Worm (Caenorhabditis elegans) whole organism, L1 larva: Measurements from ENCODE around the gene mlt-11.

ENCODE experiments used
- ama-1 ChIP-seq: fragments of 150-350 bp; optimal IDR thresholded peaks from 2 replicates; lab custom pipeline; 2014
- ceh-82 ChIP-seq, 3 experiments: fragments of 150-350 bp in 1 of 3; sonication (generic microtip) in 2 of 3; optimal IDR thresholded peaks; 2 replicates each; lab custom pipeline; 2014 to 2017; ENCODE audit warnings: missing biosample characterization in 3 of 3, missing genetic modification characterization in 3 of 3
- dsc-1 ChIP-seq: sonication (generic microtip); optimal IDR thresholded peaks from 2 replicates; lab custom pipeline; 2016; ENCODE audit warnings: mild to moderate bottlenecking, missing genetic modification characterization, missing compliant biosample characterization
- fos-1 ChIP-seq: fragments of 150-350 bp; optimal IDR thresholded peaks from 2 replicates; lab custom pipeline; 2014; ENCODE audit warnings: missing biosample characterization, missing genetic modification characterization
- hlh-17 ChIP-seq: fragments of 200-800 bp; sonication (Bioruptor generic); optimal IDR thresholded peaks from 2 replicates; lab custom pipeline; 2018; ENCODE audit warnings: missing genetic modification characterization, mild to moderate bottlenecking, missing compliant biosample characterization, moderate library complexity, borderline replicate concordance
- lin-35 ChIP-seq, 2 experiments: fragments of 150-350 bp; optimal IDR thresholded peaks; 2 replicates each; lab custom pipeline; 2014; ENCODE audit warnings: missing biosample characterization in 2 of 2, missing genetic modification characterization in 2 of 2, missing genetic modification reagents in 2 of 2
- nhr-11 ChIP-seq: fragments of 150-350 bp; optimal IDR thresholded peaks from 2 replicates; lab custom pipeline; 2014; ENCODE audit warnings: missing biosample characterization, missing genetic modification characterization
- nhr-77 ChIP-seq: fragments of 150-350 bp; optimal IDR thresholded peaks from 2 replicates; lab custom pipeline; 2014; ENCODE audit warnings: missing biosample characterization, missing genetic modification characterization
- pqm-1 ChIP-seq: sonication (generic microtip); optimal IDR thresholded peaks from 3 replicates; lab custom pipeline; 2017; ENCODE audit warnings: missing biosample characterization, missing genetic modification characterization
- sox-4 ChIP-seq: sonication (generic microtip); optimal IDR thresholded peaks from 2 replicates; lab custom pipeline; 2016; ENCODE audit warnings: missing genetic modification characterization, missing compliant biosample characterization
- unc-130 ChIP-seq: fragments of 150-350 bp; optimal IDR thresholded peaks from 2 replicates; lab custom pipeline; 2017; ENCODE audit warnings: missing biosample characterization, missing genetic modification characterization, inconsistent platforms
- unc-62 ChIP-seq: fragments of 150-350 bp; optimal IDR thresholded peaks from 2 replicates; lab custom pipeline; 2014; ENCODE audit warnings: missing biosample characterization, missing genetic modification reagents, missing genetic modification characterization

DNA sequence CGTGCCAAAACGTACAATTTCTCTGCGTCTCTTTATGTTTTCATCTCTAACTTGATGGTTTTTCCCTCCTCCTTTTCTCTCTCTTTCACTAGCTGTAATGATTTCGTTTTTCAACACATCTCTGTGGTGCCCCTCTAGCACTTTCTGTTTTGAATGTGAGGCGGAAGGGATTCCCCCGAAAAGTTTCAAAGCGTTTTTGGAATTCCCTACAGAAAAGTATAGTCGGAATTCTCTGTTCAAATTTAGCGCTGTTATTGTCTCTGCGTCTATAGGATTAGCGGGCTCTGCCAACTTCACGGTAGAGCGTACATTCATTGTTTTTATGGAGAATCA lies 46.0 kb downstream of the mlt-11 start:
- no peak for TF ChIP-seq nhr-11 (tag; lab: Kevin White, UChicago)
- peak; percentile 8 for TF ChIP-seq fos-1 (tag; lab: Kevin White, UChicago)
- no peak for TF ChIP-seq unc-130
- no peak for TF ChIP-seq unc-62 (GFP tag; lab: Kevin White, UChicago)
- TF ChIP-seq ceh-82 (tag; optimal IDR thresholded peaks at IDR 0.05; lab: Kevin White, UChicago): peak in 1 of 3 experiments; percentile 24
- TF ChIP-seq pqm-1 (tag; lab: Kevin White, UChicago): no peak
- TF ChIP-seq nhr-77: no peak
- no peak for TF ChIP-seq sox-4 (tag; lab: Kevin White, UChicago)
- TF ChIP-seq hlh-17 (GFP tag; lab: Kevin White, UChicago): no peak
- peak; percentile 61 to 76 for TF ChIP-seq lin-35 (GFP tag; optimal IDR thresholded peaks at IDR 0.05; lab: Kevin White, UChicago)
- peak; percentile 46 for TF ChIP-seq dsc-1 (tag; lab: Kevin White, UChicago)
- TF ChIP-seq ama-1: no peak
